Fruit fly (Drosophila melanogaster): ENCODE results near the gene RluA-1.

dm6 chr2L:10442048-10442790 is 31.9 kb downstream of the RluA-1 start, which contains the start of gene loh:
- no peak for TF ChIP-seq usp (GFP tag; optimal IDR thresholded peaks at IDR 0.05)
- TF ChIP-seq CG32264 (GFP tag; optimal IDR thresholded peaks at IDR 0.05): no peak
- no peak for TF ChIP-seq OdsH (GFP tag; optimal IDR thresholded peaks at IDR 0.05)
- no peak for TF ChIP-seq pan (optimal IDR thresholded peaks at IDR 0.05)
- peak; percentile 28 for TF ChIP-seq sv (GFP tag; optimal IDR thresholded peaks at IDR 0.05)
- no peak for TF ChIP-seq Myc (optimal IDR thresholded peaks at IDR 0.05)
- no peak for TF ChIP-seq h (GFP tag; optimal IDR thresholded peaks at IDR 0.05)
- TF ChIP-seq CG9705 (GFP tag; optimal IDR thresholded peaks at IDR 0.05): no peak
- TF ChIP-seq woc (GFP tag; optimal IDR thresholded peaks at IDR 0.05): no peak
- no peak for TF ChIP-seq psq (GFP tag; optimal IDR thresholded peaks at IDR 0.05)
- no peak for TF ChIP-seq Abd-B (GFP tag; optimal IDR thresholded peaks at IDR 0.05)
- no peak for TF ChIP-seq br (GFP tag; optimal IDR thresholded peaks at IDR 0.05)

Data from whole organism, wandering third instar larva.